Fruit fly (Drosophila melanogaster) whole organism, prepupa: ENCODE results near the gene Rgl.

Experiments used
- CG32006 ChIP-seq: fragments of 200-800 bp; sonication (Bioruptor generic); optimal IDR thresholded peaks from 3 replicates; lab custom pipeline; 2017; ENCODE audit warnings: missing biosample characterization, mild to moderate bottlenecking, missing genetic modification characterization
- CG34406 ChIP-seq: fragments of 200-800 bp; sonication (Bioruptor generic); optimal IDR thresholded peaks from 3 replicates; lab custom pipeline; 2016; ENCODE audit warnings: missing biosample characterization, missing genetic modification characterization
- CG3919 ChIP-seq: fragments of 200-800 bp; sonication (Bioruptor generic); optimal IDR thresholded peaks from 3 replicates; lab custom pipeline; 2016; ENCODE audit warnings: missing biosample characterization, missing genetic modification characterization
- Eip75B ChIP-seq: fragments of 200-800 bp; sonication (Bioruptor generic); optimal IDR thresholded peaks from 3 replicates; lab custom pipeline; 2016; ENCODE audit warnings: missing biosample characterization, missing genetic modification characterization
- Eip78C ChIP-seq: fragments of 200-800 bp; sonication (Bioruptor generic); peaks from one replicate; lab custom pipeline; 2016; ENCODE audit warnings: missing biosample characterization, missing genetic modification characterization
- Gug ChIP-seq: fragments of 200-800 bp; sonication (Bioruptor generic); IDR thresholded peaks from 2 replicates; pipeline ENCODE4 v1.3.6; 2022; ENCODE audit warnings: missing biosample characterization, missing genetic modification characterization
- Lpt ChIP-seq: fragments of 200-800 bp; sonication (Bioruptor generic); optimal IDR thresholded peaks from 3 replicates; lab custom pipeline; 2016; ENCODE audit warnings: missing biosample characterization, missing genetic modification characterization
- Sox102F ChIP-seq: fragments of 200-800 bp; sonication (Bioruptor generic); optimal IDR thresholded peaks from 2 replicates; lab custom pipeline; 2016; ENCODE audit warnings: missing biosample characterization, mild to moderate bottlenecking, missing genetic modification characterization
- Sox15 ChIP-seq: fragments of 200-800 bp; sonication (Bioruptor generic); optimal IDR thresholded peaks from 3 replicates; lab custom pipeline; 2016; ENCODE audit warnings: missing biosample characterization, missing genetic modification characterization
- acj6 ChIP-seq: fragments of 200-800 bp; sonication (Bioruptor generic); optimal IDR thresholded peaks from 3 replicates; lab custom pipeline; 2016; ENCODE audit warnings: missing biosample characterization, missing genetic modification characterization
- esn ChIP-seq: fragments of 200-800 bp; sonication (Bioruptor generic); optimal IDR thresholded peaks from 2 replicates; lab custom pipeline; 2016; ENCODE audit warnings: missing biosample characterization, mild to moderate bottlenecking, missing genetic modification characterization, moderate library complexity
- fkh ChIP-seq: fragments of 200-800 bp; sonication (Bioruptor generic); optimal IDR thresholded peaks from 3 replicates; lab custom pipeline; 2017; ENCODE audit warnings: missing biosample characterization, mild to moderate bottlenecking, missing genetic modification characterization, moderate library complexity
- ss ChIP-seq, 2 experiments: fragments of 200-800 bp; sonication (Bioruptor generic); optimal IDR thresholded peaks; 2 replicates in 1 of 2; 3 replicates in 1 of 2; lab custom pipeline; 2017 to 2018; ENCODE audit warnings: mild to moderate bottlenecking in 2 of 2, missing biosample characterization in 2 of 2, missing genetic modification characterization in 2 of 2, moderate library complexity in 1 of 2

- TF ChIP-seq CG3919 (GFP tag; lab: Kevin White, UChicago) = no peak
- TF ChIP-seq ss (GFP tag; optimal IDR thresholded peaks at IDR 0.05; lab: Kevin White, UChicago) = no peak
- no peak for TF ChIP-seq acj6 (GFP tag; lab: Kevin White, UChicago)
- no peak for TF ChIP-seq Lpt
- no peak for TF ChIP-seq CG34406
- TF ChIP-seq CG32006 (GFP tag; lab: Kevin White, UChicago) = no peak
- TF ChIP-seq Gug = no peak
- TF ChIP-seq Sox102F (GFP tag; lab: Kevin White, UChicago) = no peak
- TF ChIP-seq Eip75B (GFP tag; lab: Kevin White, UChicago) = no peak
- no peak for TF ChIP-seq fkh (GFP tag; lab: Kevin White, UChicago)
- no peak for TF ChIP-seq Eip78C (GFP tag; lab: Kevin White, UChicago)
- no peak for TF ChIP-seq Sox15
- no peak for TF ChIP-seq esn (GFP tag; lab: Kevin White, UChicago)
Measured at dm6 chr3L:13884460-13885056, 40.6 kb downstream of the Rgl start.
